Worm (Caenorhabditis elegans): ENCODE results near the gene srbc-3.

DNA sequence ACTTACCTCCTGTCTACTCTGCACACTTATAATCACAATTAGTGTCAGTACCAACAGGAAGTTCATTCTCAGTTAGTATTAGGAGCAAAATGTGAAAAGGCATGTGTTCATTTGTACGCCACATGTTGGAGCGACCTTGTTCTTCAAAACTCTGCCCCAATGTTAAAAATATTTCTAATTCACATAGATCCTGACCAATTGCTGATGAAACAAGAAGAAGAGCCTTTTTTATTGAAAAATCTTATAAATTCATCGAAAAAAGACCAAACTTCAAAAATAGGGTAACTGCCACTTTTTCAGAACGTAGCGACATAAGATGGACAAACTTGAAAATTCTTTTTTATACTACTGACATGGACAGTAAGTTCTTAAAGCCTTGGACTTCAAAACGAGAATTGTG is 42.1 kb upstream of the srbc-3 start, which contains the start of gene T28A11.17:
- TF ChIP-seq pqm-1 (tag; optimal IDR thresholded peaks at IDR 0.05), result no peak
- no peak for TF ChIP-seq eor-1 (tag; optimal IDR thresholded peaks at IDR 0.05)
- TF ChIP-seq jun-1 (tag; optimal IDR thresholded peaks at IDR 0.05), result no peak
- no peak for TF ChIP-seq nhr-76 (tag; optimal IDR thresholded peaks at IDR 0.05)
- TF ChIP-seq nhr-23 (tag; optimal IDR thresholded peaks at IDR 0.05), result no peak
- no peak for TF ChIP-seq ceh-9 (tag; optimal IDR thresholded peaks at IDR 0.05)
- TF ChIP-seq nhr-237 (tag; optimal IDR thresholded peaks at IDR 0.05), result no peak
- TF ChIP-seq tbx-2 (tag; optimal IDR thresholded peaks at IDR 0.05), result no peak
- no peak for TF ChIP-seq nhr-12 (tag; optimal IDR thresholded peaks at IDR 0.05)

Measured in whole organism, L3 larva.